Worm (Caenorhabditis elegans): Measurements from ENCODE around the gene mrps-11.

The mrps-11 gene

DNA sequence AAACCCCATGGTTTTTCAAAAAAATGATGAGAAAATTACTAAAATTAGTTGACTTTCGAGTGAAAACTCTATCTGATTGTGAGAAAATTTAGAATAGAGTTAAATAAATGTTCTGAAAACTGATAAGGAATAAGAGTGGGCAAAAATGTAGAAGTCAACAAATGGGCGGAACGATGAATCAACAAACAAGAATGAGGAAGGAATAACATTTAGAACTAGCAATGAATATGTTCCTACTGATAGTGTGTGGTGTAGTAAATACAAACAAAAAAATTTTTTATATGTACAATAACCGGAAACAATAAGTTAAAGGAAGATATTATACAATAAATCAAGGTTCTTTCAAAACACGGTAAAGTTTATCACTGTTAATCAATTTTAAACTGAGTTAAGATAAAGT lies 50.7 kb downstream of the mrps-11 start, which contains the start of gene pals-39:
TSS of gene pals-39 (minus strand) at position 101 of the 400 bp plus-strand sequence.
- peak; percentile 30 for TF ChIP-seq pqm-1 (tag; optimal IDR thresholded peaks at IDR 0.05)
- TF ChIP-seq lsy-12 (tag; optimal IDR thresholded peaks at IDR 0.05), result no peak
- no peak for TF ChIP-seq skn-1 (tag; optimal IDR thresholded peaks at IDR 0.05)
- TF ChIP-seq pha-4 (tag; optimal IDR thresholded peaks at IDR 0.05), result peak; percentile 39
- TF ChIP-seq ama-1 (optimal IDR thresholded peaks at IDR 0.05), result no peak
- TF ChIP-seq ztf-11 (tag; optimal IDR thresholded peaks at IDR 0.05), result no peak
